Fruit fly (Drosophila melanogaster) whole organism, prepupa: ENCODE data around the gene corto.
A peak's percentile ranks its signal among the peaks of the same experiment; 100 is the strongest.

Source experiments
- CG6276 ChIP-seq: fragments of 200-800 bp; sonication (Bioruptor generic); optimal IDR thresholded peaks from 2 replicates; lab custom pipeline; 2017; ENCODE audit warnings: missing biosample characterization, mild to moderate bottlenecking, missing genetic modification characterization
- Hr39 ChIP-seq: fragments of 200-800 bp; sonication (Bioruptor generic); optimal IDR thresholded peaks from 2 replicates; lab custom pipeline; 2016; ENCODE audit warnings: missing biosample characterization, missing genetic modification characterization

dm6 chr3R:5042057-5042937 is 44.6 kb downstream of the corto start:
- TF ChIP-seq CG6276 (GFP tag; lab: Kevin White, UChicago) (no peak), Hr39 (GFP tag; lab: Kevin White, UChicago) (peak; percentile 46)
